Fruit fly (Drosophila melanogaster) whole organism, embryonic: ENCODE results near the gene MtnB.

Experiments
- Adf1 ChIP-seq: fragments of 200-800 bp; sonication (Bioruptor generic); IDR thresholded peaks from 2 replicates; pipeline ENCODE4 v1.3.6; 2022; ENCODE audit warnings: missing biosample characterization, missing genetic modification characterization
- B-H1 ChIP-seq: fragments of 200-800 bp; sonication (Bioruptor generic); IDR thresholded peaks from 3 replicates; pipeline ENCODE4 v1.3.6; 2022; ENCODE audit warnings: missing biosample characterization, missing genetic modification characterization
- CG10979 ChIP-seq: fragments of 200-800 bp; sonication (Bioruptor generic); optimal IDR thresholded peaks from 2 replicates; lab custom pipeline; 2018; ENCODE audit warnings: missing biosample characterization, mild to moderate bottlenecking, missing genetic modification characterization, moderate library complexity
- CG11085 ChIP-seq: fragments of 200-800 bp; sonication (Bioruptor generic); IDR thresholded peaks from 2 replicates; pipeline ENCODE4 v1.3.6; 2022; ENCODE audit warnings: missing biosample characterization, missing genetic modification characterization
- CG2120 ChIP-seq: fragments of 200-800 bp; sonication (Bioruptor generic); optimal IDR thresholded peaks from 3 replicates; lab custom pipeline; 2016; ENCODE audit warnings: missing biosample characterization, missing genetic modification characterization
- CG33557 ChIP-seq: fragments of 200-800 bp; sonication (Bioruptor generic); optimal IDR thresholded peaks from 2 replicates; lab custom pipeline; 2019; ENCODE audit warnings: missing biosample characterization, mild to moderate bottlenecking, missing genetic modification characterization, moderate library complexity
- CG3847 ChIP-seq: fragments of 200-800 bp; sonication (Bioruptor generic); IDR thresholded peaks from 2 replicates; pipeline ENCODE4 v1.3.6; 2022; ENCODE audit warnings: missing biosample characterization, missing genetic modification characterization
- CG7357 ChIP-seq: fragments of 200-800 bp; sonication (Bioruptor generic); IDR thresholded peaks from 3 replicates; pipeline ENCODE4 v1.3.6; 2022; ENCODE audit warnings: missing biosample characterization, missing genetic modification characterization
- CG9932 ChIP-seq: fragments of 200-800 bp; sonication (Bioruptor generic); IDR thresholded peaks from 2 replicates; pipeline ENCODE4 v1.3.6; 2022; ENCODE audit warnings: missing biosample characterization, missing genetic modification characterization
- CTCF ChIP-seq: fragments of 200-800 bp; sonication (Bioruptor generic); optimal IDR thresholded peaks from 2 replicates; lab custom pipeline; 2017; ENCODE audit warnings: missing biosample characterization, mild to moderate bottlenecking, missing genetic modification characterization, moderate library complexity
- CkIIα-i1 ChIP-seq: fragments of 200-800 bp; sonication (Bioruptor generic); IDR thresholded peaks from 2 replicates; pipeline ENCODE4 v1.3.6; 2022; ENCODE audit warnings: missing biosample characterization, missing genetic modification characterization
- CrebB ChIP-seq: fragments of 200-800 bp; sonication (Bioruptor generic); optimal IDR thresholded peaks from 3 replicates; lab custom pipeline; 2018; ENCODE audit warnings: missing biosample characterization, mild to moderate bottlenecking, missing genetic modification characterization
- Dll ChIP-seq: fragments of 200-800 bp; sonication (Bioruptor generic); IDR thresholded peaks from 4 replicates; pipeline ENCODE4 v1.3.6; 2022; ENCODE audit warnings: missing biosample characterization, missing genetic modification characterization; ENCODE audit not compliant: partially characterized antibody
- Doc2 ChIP-seq: fragments of 200-800 bp; sonication (Bioruptor generic); IDR thresholded peaks from 2 replicates; pipeline ENCODE4 v1.3.6; 2022; ENCODE audit warnings: missing biosample characterization, missing genetic modification characterization
- Doc3 ChIP-seq: fragments of 200-800 bp; sonication (Bioruptor generic); IDR thresholded peaks from 3 replicates; pipeline ENCODE4 v1.3.6; 2022; ENCODE audit warnings: missing biosample characterization, missing genetic modification characterization; ENCODE audit not compliant: partially characterized antibody
- ERR ChIP-seq: fragments of 200-800 bp; sonication (Bioruptor generic); optimal IDR thresholded peaks from 2 replicates; lab custom pipeline; 2016; ENCODE audit warnings: missing biosample characterization, missing genetic modification characterization
- Ets65A ChIP-seq: fragments of 200-800 bp; sonication (Bioruptor generic); peaks from one replicate; lab custom pipeline; 2016; ENCODE audit warnings: missing biosample characterization, missing genetic modification characterization
- Fer2 ChIP-seq: fragments of 200-800 bp; sonication (Bioruptor generic); optimal IDR thresholded peaks from 2 replicates; lab custom pipeline; 2018; ENCODE audit warnings: missing biosample characterization, mild to moderate bottlenecking, missing genetic modification characterization, moderate library complexity
- HHEX ChIP-seq: fragments of 200-800 bp; sonication (Bioruptor generic); optimal IDR thresholded peaks from 3 replicates; lab custom pipeline; 2017; ENCODE audit warnings: missing biosample characterization, mild to moderate bottlenecking, missing genetic modification characterization, missing genetic modification reagents
- Hand ChIP-seq: fragments of 200-800 bp; sonication (Bioruptor generic); optimal IDR thresholded peaks from 2 replicates; lab custom pipeline; 2017; ENCODE audit warnings: mild to moderate bottlenecking, missing biosample characterization, missing genetic modification reagents, missing genetic modification characterization
- TFAM ChIP-seq: fragments of 200-800 bp; sonication (Bioruptor generic); optimal IDR thresholded peaks from 2 replicates; lab custom pipeline; 2017; ENCODE audit warnings: missing biosample characterization, missing genetic modification characterization, inconsistent platforms
- Taf1 ChIP-seq: fragments of 200-800 bp; sonication (Bioruptor generic); IDR thresholded peaks from 2 replicates; pipeline ENCODE4 v1.3.6; 2022; ENCODE audit warnings: missing biosample characterization, missing genetic modification characterization
- Xbp1 ChIP-seq: fragments of 200-800 bp; sonication (Bioruptor generic); optimal IDR thresholded peaks from 3 replicates; lab custom pipeline; 2016; ENCODE audit warnings: missing biosample characterization, mild to moderate bottlenecking, missing genetic modification characterization
- ase ChIP-seq: fragments of 200-800 bp; sonication (Bioruptor generic); IDR thresholded peaks from 3 replicates; pipeline ENCODE4 v1.3.6; 2022; ENCODE audit warnings: missing biosample characterization, missing genetic modification characterization
- ato ChIP-seq: fragments of 200-800 bp; sonication (Bioruptor generic); IDR thresholded peaks from 2 replicates; pipeline ENCODE4 v1.3.6; 2022; ENCODE audit warnings: missing biosample characterization, missing genetic modification characterization; ENCODE audit not compliant: partially characterized antibody
- az2 ChIP-seq: fragments of 200-800 bp; sonication (Bioruptor generic); optimal IDR thresholded peaks from 3 replicates; lab custom pipeline; 2016; ENCODE audit warnings: missing biosample characterization, missing genetic modification characterization
- bowl ChIP-seq: fragments of 200-800 bp; sonication (Bioruptor generic); IDR thresholded peaks from 2 replicates; pipeline ENCODE4 v1.3.6; 2022; ENCODE audit warnings: missing biosample characterization, missing genetic modification characterization
- chm ChIP-seq: fragments of 200-800 bp; sonication (Bioruptor generic); IDR thresholded peaks from 2 replicates; pipeline ENCODE4 v1.3.6; 2022; ENCODE audit warnings: missing biosample characterization, missing genetic modification characterization
- da ChIP-seq: fragments of 200-800 bp; sonication (Bioruptor generic); optimal IDR thresholded peaks from 2 replicates; lab custom pipeline; 2016; ENCODE audit warnings: missing biosample characterization, missing genetic modification characterization
- dimm ChIP-seq: fragments of 200-800 bp; sonication (Bioruptor generic); IDR thresholded peaks from 2 replicates; pipeline ENCODE4 v1.3.6; 2022; ENCODE audit warnings: missing biosample characterization, missing genetic modification characterization
- dmrt11E ChIP-seq: fragments of 200-800 bp; sonication (Bioruptor generic); optimal IDR thresholded peaks from 3 replicates; lab custom pipeline; 2018; ENCODE audit warnings: missing biosample characterization, mild to moderate bottlenecking, missing genetic modification characterization, moderate library complexity
- dmrt99B ChIP-seq: fragments of 200-800 bp; sonication (Bioruptor generic); optimal IDR thresholded peaks from 2 replicates; lab custom pipeline; 2018; ENCODE audit warnings: missing biosample characterization, mild to moderate bottlenecking, missing genetic modification characterization, moderate library complexity
- dpn ChIP-seq, 2 experiments: fragments of 200-800 bp; sonication (Bioruptor generic); optimal IDR thresholded peaks; 3 replicates each; lab custom pipeline; 2016; ENCODE audit warnings: missing biosample characterization in 2 of 2, missing genetic modification characterization in 2 of 2
- fd102C ChIP-seq: fragments of 200-800 bp; sonication (Bioruptor generic); optimal IDR thresholded peaks from 2 replicates; lab custom pipeline; 2018; ENCODE audit warnings: missing biosample characterization, mild to moderate bottlenecking, missing genetic modification characterization, moderate library complexity
- fru ChIP-seq: fragments of >200 bp; optimal IDR thresholded peaks from 2 replicates; lab custom pipeline; 2017
- hbn ChIP-seq: fragments of 200-800 bp; sonication (Bioruptor generic); IDR thresholded peaks from 2 replicates; pipeline ENCODE4 v1.3.6; 2022; ENCODE audit warnings: missing biosample characterization, missing genetic modification characterization; ENCODE audit not compliant: partially characterized antibody
- jigr1 ChIP-seq: fragments of 200-800 bp; sonication (Bioruptor generic); IDR thresholded peaks from 3 replicates; pipeline ENCODE4 v1.3.6; 2022; ENCODE audit warnings: missing biosample characterization, missing genetic modification characterization
- jing ChIP-seq: fragments of 200-800 bp; sonication (Bioruptor generic); optimal IDR thresholded peaks from 2 replicates; lab custom pipeline; 2018; ENCODE audit warnings: missing biosample characterization, mild to moderate bottlenecking, missing genetic modification characterization
- kni ChIP-seq: fragments of 200-800 bp; sonication (Bioruptor generic); optimal IDR thresholded peaks from 3 replicates; lab custom pipeline; 2017; ENCODE audit warnings: mild to moderate bottlenecking, missing biosample characterization, missing genetic modification reagents, missing genetic modification characterization
- mam ChIP-seq: fragments of 200-800 bp; sonication (Bioruptor generic); optimal IDR thresholded peaks from 3 replicates; lab custom pipeline; 2016; ENCODE audit warnings: missing biosample characterization, missing genetic modification characterization
- nau ChIP-seq: fragments of 200-800 bp; sonication (Bioruptor generic); optimal IDR thresholded peaks from 3 replicates; lab custom pipeline; 2017; ENCODE audit warnings: missing biosample characterization, mild to moderate bottlenecking, missing genetic modification characterization, missing genetic modification reagents
- pum ChIP-seq: fragments of 200-800 bp; sonication (Bioruptor generic); optimal IDR thresholded peaks from 2 replicates; lab custom pipeline; 2016; ENCODE audit warnings: missing biosample characterization, missing genetic modification characterization
- rib ChIP-seq: fragments of 200-800 bp; sonication (Bioruptor generic); IDR thresholded peaks from 2 replicates; pipeline ENCODE4 v1.3.6; 2022; ENCODE audit warnings: missing biosample characterization, missing genetic modification characterization
- sd ChIP-seq: fragments of 200-800 bp; sonication (Bioruptor generic); optimal IDR thresholded peaks from 3 replicates; lab custom pipeline; 2018; ENCODE audit warnings: missing biosample characterization, mild to moderate bottlenecking, missing genetic modification characterization, moderate library complexity
- sob ChIP-seq: fragments of 200-800 bp; sonication (Bioruptor generic); IDR thresholded peaks from 2 replicates; pipeline ENCODE4 v1.3.6; 2022; ENCODE audit warnings: missing biosample characterization, missing genetic modification characterization
- sug ChIP-seq: fragments of 200-800 bp; optimal IDR thresholded peaks from 2 replicates; lab custom pipeline; 2019; ENCODE audit warnings: missing biosample characterization, mild to moderate bottlenecking, missing genetic modification characterization, moderate library complexity
- tll ChIP-seq, 2 experiments: fragments of 200-800 bp in 1 of 2; fragments of >200 bp in 1 of 2; sonication (Bioruptor generic) in 1 of 2; optimal IDR thresholded peaks; 2 replicates each; lab custom pipeline; 2017 to 2019; ENCODE audit warnings: missing biosample characterization in 2 of 2, missing genetic modification characterization in 2 of 2, mild to moderate bottlenecking in 1 of 2, moderate library complexity in 1 of 2
- unc-4 ChIP-seq: fragments of 200-800 bp; sonication (Bioruptor generic); IDR thresholded peaks from 2 replicates; pipeline ENCODE4 v1.3.6; 2022; ENCODE audit warnings: missing biosample characterization, missing genetic modification characterization; ENCODE audit not compliant: partially characterized antibody
- wor ChIP-seq: fragments of 200-800 bp; sonication (Bioruptor generic); IDR thresholded peaks from 2 replicates; pipeline ENCODE4 v1.3.6; 2022; ENCODE audit warnings: missing biosample characterization, missing genetic modification characterization
- yki ChIP-seq: fragments of >200 bp; optimal IDR thresholded peaks from 3 replicates; lab custom pipeline; 2018

The MtnB gene

dm6 chr3R:20550632-20551486 lies 47.3 kb upstream of the MtnB start (continued):
- TF ChIP-seq hbn (GFP tag; lab: Robert Waterston, UW) (peak; percentile 89), CrebB (tag; lab: Kevin White, UChicago) (peak; percentile 91), Adf1 (peak; percentile 33; the same call in 1 of the 2 replicates), ase (GFP tag; lab: Robert Waterston, UW) (0 out of 3 replicates have a peak, but pooled peaks have one; percentile 11), wor (no peak), da (GFP tag; lab: Kevin White, UChicago) (peak; percentile 75), Fer2 (peak; percentile 51), Dll (GFP tag; lab: Robert Waterston, UW) (peak; percentile 84; the same call in 3 of the 4 replicates), CG7357 (GFP tag; lab: Robert Waterston, UW) (no peak), CkIIα-i1 (no peak), dpn (GFP tag; optimal IDR thresholded peaks at IDR 0.05; lab: Kevin White, UChicago) (peak; percentile 26 to 35), tll (GFP tag; optimal IDR thresholded peaks at IDR 0.05; lab: Kevin White, UChicago) (peak in 1 of 2 experiments; percentile 88), B-H1 (peak; percentile 24; the same call in 1 of the 3 replicates), CG9932 (GFP tag; lab: Robert Waterston, UW) (peak; percentile 55), sob (GFP tag; lab: Robert Waterston, UW) (peak; percentile 66), pum (GFP tag; lab: Kevin White, UChicago) (no peak), chm (peak; percentile 85), CG33557 (GFP tag; lab: Kevin White, UChicago) (peak; percentile 94), sd (tag; lab: Kevin White, UChicago) (peak; percentile 49), mam (GFP tag; lab: Kevin White, UChicago) (no peak), Xbp1 (GFP tag; lab: Kevin White, UChicago) (no peak), HHEX (GFP tag; lab: Kevin White, UChicago) (peak; percentile 90), bowl (no peak), Taf1 (no peak), nau (GFP tag; lab: Kevin White, UChicago) (peak; percentile 91), CG3847 (GFP tag; lab: Robert Waterston, UW) (no peak), CG10979 (tag; lab: Kevin White, UChicago) (no peak), fd102C (GFP tag; lab: Kevin White, UChicago) (peak; percentile 98), fru (lab: Kevin White, UChicago) (no peak), rib (GFP tag; lab: Robert Waterston, UW) (peak; percentile 62), jing (no peak), ato (GFP tag; lab: Robert Waterston, UW) (peak; percentile 97), kni (GFP tag; lab: Kevin White, UChicago) (peak; percentile 98), yki (no peak), CG2120 (GFP tag; lab: Kevin White, UChicago) (no peak), TFAM (GFP tag; lab: Kevin White, UChicago) (peak; percentile 55), dimm (GFP tag; lab: Robert Waterston, UW) (no peak), dmrt11E (tag; lab: Kevin White, UChicago) (peak; percentile 46), ERR (GFP tag; lab: Kevin White, UChicago) (peak; percentile 65), dmrt99B (peak; percentile 42), unc-4 (GFP tag; lab: Robert Waterston, UW) (peak; percentile 89), Doc3 (GFP tag; lab: Robert Waterston, UW) (peak; percentile 84), CG11085 (no peak; the same call in 1 of the 2 replicates), Doc2 (GFP tag; lab: Robert Waterston, UW) (no peak), jigr1 (no peak), sug (tag; lab: Kevin White, UChicago) (peak; percentile 48), Hand (peak; percentile 51), az2 (GFP tag; lab: Kevin White, UChicago) (no peak), CTCF (GFP tag; lab: Kevin White, UChicago) (peak; percentile 19), Ets65A (GFP tag; lab: Kevin White, UChicago) (peak; percentile 84)
